Fruit fly (Drosophila melanogaster) whole organism, prepupa: ENCODE results near the gene CG2126.

ENCODE experiments used
- Blimp-1 ChIP-seq: fragments of 200-800 bp; sonication (Bioruptor generic); optimal IDR thresholded peaks from 3 replicates; lab custom pipeline; 2017; ENCODE audit warnings: missing biosample characterization, missing genetic modification characterization, mild to moderate bottlenecking, moderate library complexity, missing genetic modification reagents
- CG10631 ChIP-seq: fragments of 200-800 bp; sonication (Bioruptor generic); optimal IDR thresholded peaks from 2 replicates; lab custom pipeline; 2016; ENCODE audit warnings: missing biosample characterization, missing genetic modification characterization
- CG10669 ChIP-seq: fragments of 200-800 bp; sonication (Bioruptor generic); optimal IDR thresholded peaks from 3 replicates; lab custom pipeline; 2018; ENCODE audit warnings: missing biosample characterization, mild to moderate bottlenecking, missing genetic modification characterization, moderate library complexity
- CG11762 ChIP-seq: fragments of 200-800 bp; sonication (Bioruptor generic); optimal IDR thresholded peaks from 3 replicates; lab custom pipeline; 2016; ENCODE audit warnings: missing biosample characterization, missing genetic modification characterization; ENCODE audit not compliant: insufficient read depth
- CG11902 ChIP-seq: fragments of 200-800 bp; sonication (Bioruptor generic); optimal IDR thresholded peaks from 3 replicates; lab custom pipeline; 2016; ENCODE audit warnings: missing biosample characterization, missing genetic modification characterization
- CG15336 ChIP-seq: fragments of 200-800 bp; sonication (Bioruptor generic); IDR thresholded peaks from 2 replicates; pipeline ENCODE4 v1.3.6; 2022; ENCODE audit warnings: missing biosample characterization, missing genetic modification characterization
- CG1621 ChIP-seq: fragments of 200-800 bp; sonication (Bioruptor generic); optimal IDR thresholded peaks from 3 replicates; lab custom pipeline; 2018; ENCODE audit warnings: missing biosample characterization, mild to moderate bottlenecking, missing genetic modification characterization
- CG16779 ChIP-seq: fragments of 200-800 bp; sonication (Bioruptor generic); optimal IDR thresholded peaks from 3 replicates; lab custom pipeline; 2017; ENCODE audit warnings: missing biosample characterization, mild to moderate bottlenecking, missing genetic modification characterization
- CG3032 ChIP-seq: fragments of 200-800 bp; optimal IDR thresholded peaks from 2 replicates; lab custom pipeline; 2019; ENCODE audit warnings: missing biosample characterization, mild to moderate bottlenecking, missing genetic modification characterization, moderate library complexity
- CG31627 ChIP-seq: fragments of 200-800 bp; sonication (Bioruptor generic); optimal IDR thresholded peaks from 3 replicates; lab custom pipeline; 2016; ENCODE audit warnings: missing biosample characterization, missing genetic modification characterization
- CG32006 ChIP-seq: fragments of 200-800 bp; sonication (Bioruptor generic); optimal IDR thresholded peaks from 3 replicates; lab custom pipeline; 2017; ENCODE audit warnings: missing biosample characterization, mild to moderate bottlenecking, missing genetic modification characterization
- CG34406 ChIP-seq: fragments of 200-800 bp; sonication (Bioruptor generic); optimal IDR thresholded peaks from 3 replicates; lab custom pipeline; 2016; ENCODE audit warnings: missing biosample characterization, missing genetic modification characterization
- CG3919 ChIP-seq: fragments of 200-800 bp; sonication (Bioruptor generic); optimal IDR thresholded peaks from 3 replicates; lab custom pipeline; 2016; ENCODE audit warnings: missing biosample characterization, missing genetic modification characterization
- CG6163 ChIP-seq: fragments of 200-800 bp; sonication (Bioruptor generic); IDR thresholded peaks from 3 replicates; pipeline ENCODE4 v1.3.6; 2022; ENCODE audit warnings: missing biosample characterization, missing genetic modification characterization
- CG6276 ChIP-seq: fragments of 200-800 bp; sonication (Bioruptor generic); optimal IDR thresholded peaks from 2 replicates; lab custom pipeline; 2017; ENCODE audit warnings: missing biosample characterization, mild to moderate bottlenecking, missing genetic modification characterization
- CG6792 ChIP-seq: fragments of 200-800 bp; sonication (Bioruptor generic); optimal IDR thresholded peaks from 3 replicates; lab custom pipeline; 2016; ENCODE audit warnings: missing biosample characterization, missing genetic modification characterization
- CG6854 ChIP-seq: fragments of 200-800 bp; sonication (Bioruptor generic); optimal IDR thresholded peaks from 2 replicates; lab custom pipeline; 2017; ENCODE audit warnings: missing biosample characterization, mild to moderate bottlenecking, missing genetic modification characterization
- CG8319 ChIP-seq: fragments of 200-800 bp; sonication (Bioruptor generic); optimal IDR thresholded peaks from 3 replicates; lab custom pipeline; 2016; ENCODE audit warnings: missing biosample characterization, missing genetic modification characterization
- Eip78C ChIP-seq: fragments of 200-800 bp; sonication (Bioruptor generic); peaks from one replicate; lab custom pipeline; 2016; ENCODE audit warnings: missing biosample characterization, missing genetic modification characterization
- Eip93F ChIP-seq: fragments of 200-800 bp; sonication (Bioruptor generic); optimal IDR thresholded peaks from 2 replicates; lab custom pipeline; 2016; ENCODE audit warnings: missing biosample characterization, mild to moderate bottlenecking, missing genetic modification characterization
- Ets96B ChIP-seq: fragments of 200-800 bp; optimal IDR thresholded peaks from 2 replicates; lab custom pipeline; 2019; ENCODE audit warnings: missing biosample characterization, mild to moderate bottlenecking, missing genetic modification characterization, moderate library complexity
- Gug ChIP-seq: fragments of 200-800 bp; sonication (Bioruptor generic); IDR thresholded peaks from 2 replicates; pipeline ENCODE4 v1.3.6; 2022; ENCODE audit warnings: missing biosample characterization, missing genetic modification characterization
- Hr38 ChIP-seq: sonication (Bioruptor generic); optimal IDR thresholded peaks from 2 replicates; lab custom pipeline; 2016; ENCODE audit warnings: missing biosample characterization, missing genetic modification characterization
- Hr4 ChIP-seq: fragments of 200-800 bp; sonication (Bioruptor generic); optimal IDR thresholded peaks from 3 replicates; lab custom pipeline; 2016; ENCODE audit warnings: missing biosample characterization, missing genetic modification characterization
- Met ChIP-seq: fragments of 200-800 bp; sonication (Bioruptor generic); optimal IDR thresholded peaks from 3 replicates; lab custom pipeline; 2016; ENCODE audit warnings: missing biosample characterization, missing genetic modification characterization
- Smox ChIP-seq: fragments of 200-800 bp; sonication (Bioruptor generic); optimal IDR thresholded peaks from 3 replicates; lab custom pipeline; 2016; ENCODE audit warnings: missing biosample characterization, missing genetic modification characterization
- Sox102F ChIP-seq: fragments of 200-800 bp; sonication (Bioruptor generic); optimal IDR thresholded peaks from 2 replicates; lab custom pipeline; 2016; ENCODE audit warnings: missing biosample characterization, mild to moderate bottlenecking, missing genetic modification characterization
- Sox14 ChIP-seq: fragments of 200-800 bp; sonication (Bioruptor generic); optimal IDR thresholded peaks from 3 replicates; lab custom pipeline; 2016; ENCODE audit warnings: missing biosample characterization, missing genetic modification characterization
- Sox15 ChIP-seq: fragments of 200-800 bp; sonication (Bioruptor generic); optimal IDR thresholded peaks from 3 replicates; lab custom pipeline; 2016; ENCODE audit warnings: missing biosample characterization, missing genetic modification characterization
- achi ChIP-seq: fragments of 200-800 bp; sonication (Bioruptor generic); optimal IDR thresholded peaks from 3 replicates; lab custom pipeline; 2016; ENCODE audit warnings: missing biosample characterization, missing genetic modification characterization
- acj6 ChIP-seq: fragments of 200-800 bp; sonication (Bioruptor generic); optimal IDR thresholded peaks from 3 replicates; lab custom pipeline; 2016; ENCODE audit warnings: missing biosample characterization, missing genetic modification characterization
- cyc ChIP-seq: fragments of 200-800 bp; sonication (Bioruptor generic); optimal IDR thresholded peaks from 3 replicates; lab custom pipeline; 2016; ENCODE audit warnings: missing biosample characterization, missing genetic modification characterization
- dac ChIP-seq: fragments of 200-800 bp; sonication (Bioruptor generic); optimal IDR thresholded peaks from 2 replicates; lab custom pipeline; 2017; ENCODE audit warnings: missing biosample characterization, mild to moderate bottlenecking, missing genetic modification characterization
- eg ChIP-seq: fragments of 200-800 bp; sonication (Bioruptor generic); IDR thresholded peaks from 3 replicates; pipeline ENCODE4 v1.3.6; 2022; ENCODE audit warnings: missing biosample characterization, missing genetic modification characterization
- esn ChIP-seq: fragments of 200-800 bp; sonication (Bioruptor generic); optimal IDR thresholded peaks from 2 replicates; lab custom pipeline; 2016; ENCODE audit warnings: missing biosample characterization, mild to moderate bottlenecking, missing genetic modification characterization, moderate library complexity
- fd59A ChIP-seq: fragments of 200-800 bp; sonication (Bioruptor generic); optimal IDR thresholded peaks from 2 replicates; lab custom pipeline; 2017; ENCODE audit warnings: missing biosample characterization, mild to moderate bottlenecking, missing genetic modification characterization, missing genetic modification reagents
- fd85E ChIP-seq: fragments of 200-800 bp; sonication (Bioruptor generic); optimal IDR thresholded peaks from 3 replicates; lab custom pipeline; 2016; ENCODE audit warnings: missing biosample characterization, missing genetic modification characterization
- lz ChIP-seq: fragments of 200-800 bp; sonication (Bioruptor generic); optimal IDR thresholded peaks from 3 replicates; lab custom pipeline; 2016; ENCODE audit warnings: missing biosample characterization, missing genetic modification characterization
- net ChIP-seq: fragments of 200-800 bp; sonication (Bioruptor generic); optimal IDR thresholded peaks from 3 replicates; lab custom pipeline; 2016; ENCODE audit warnings: missing biosample characterization, missing genetic modification characterization
- pdm3 ChIP-seq: fragments of 200-800 bp; sonication (Bioruptor generic); optimal IDR thresholded peaks from 3 replicates; lab custom pipeline; 2016; ENCODE audit warnings: missing biosample characterization, missing genetic modification characterization
- spab ChIP-seq: fragments of 200-800 bp; sonication (Bioruptor generic); optimal IDR thresholded peaks from 2 replicates; lab custom pipeline; 2017; ENCODE audit warnings: missing biosample characterization, mild to moderate bottlenecking, missing genetic modification characterization, missing genetic modification reagents
- svp ChIP-seq: fragments of 200-800 bp; sonication (Bioruptor generic); peaks from one replicate; lab custom pipeline; 2016; ENCODE audit warnings: missing biosample characterization, missing genetic modification characterization
- vri ChIP-seq: fragments of 200-800 bp; sonication (Bioruptor generic); optimal IDR thresholded peaks from 3 replicates; lab custom pipeline; 2016; ENCODE audit warnings: missing biosample characterization, mild to moderate bottlenecking, missing genetic modification characterization

The CG2126 gene

dm6 chr3R:31767528-31767927, 8.9 kb downstream of the CG2126 start (continued):
- TF ChIP-seq esn (GFP tag; lab: Kevin White, UChicago) (peak; percentile 5), dac (GFP tag; lab: Kevin White, UChicago) (peak; percentile 28), acj6 (GFP tag; lab: Kevin White, UChicago) (peak; percentile 59), CG31627 (GFP tag; lab: Kevin White, UChicago) (no peak), cyc (GFP tag; lab: Kevin White, UChicago) (peak; percentile 7), Smox (no peak), net (GFP tag; lab: Kevin White, UChicago) (peak; percentile 32), eg (GFP tag; lab: Robert Waterston, UW) (no peak), Sox14 (GFP tag; lab: Kevin White, UChicago) (peak; percentile 4), pdm3 (GFP tag; lab: Kevin White, UChicago) (peak; percentile 52), CG11762 (GFP tag; lab: Kevin White, UChicago) (peak; percentile 36), CG32006 (GFP tag; lab: Kevin White, UChicago) (peak; percentile 82), fd85E (no peak)

- TF ChIP-seq spab (GFP tag; lab: Kevin White, UChicago) (no peak), CG3919 (no peak), Hr38 (GFP tag; lab: Kevin White, UChicago) (no peak)
Measured at dm6 chr3R:31765145-31765544, 11.3 kb downstream of the CG2126 start.

dm6 chr3R:31764672-31765071, 11.8 kb downstream of the CG2126 start, which contains the start of gene CG2150:
CG2150 (minus strand) TSS chr3R:31764772.
- TF ChIP-seq Hr38 (GFP tag; lab: Kevin White, UChicago) (no peak), Met (no peak), CG15336 (0 out of 2 replicates have a peak, but pooled peaks have one; percentile 19), CG6276 (peak; percentile 48), CG16779 (tag; lab: Kevin White, UChicago) (no peak), CG3919 (no peak), Ets96B (tag; lab: Kevin White, UChicago) (no peak), cyc (GFP tag; lab: Kevin White, UChicago) (no peak), eg (GFP tag; lab: Robert Waterston, UW) (peak; percentile 36; the same call in 1 of the 3 replicates), dac (GFP tag; lab: Kevin White, UChicago) (no peak)

- no peak for TF ChIP-seq fd85E
- peak; percentile 69 for TF ChIP-seq CG15336
- TF ChIP-seq CG6792 (GFP tag; lab: Kevin White, UChicago), result peak; percentile 72
- peak; percentile 79 for TF ChIP-seq CG3919
- peak; percentile 68 for TF ChIP-seq acj6 (GFP tag; lab: Kevin White, UChicago)
- TF ChIP-seq Gug (GFP tag; lab: Robert Waterston, UW), result peak; percentile 62
- no peak for TF ChIP-seq Hr38 (GFP tag; lab: Kevin White, UChicago)
- peak; percentile 95 for TF ChIP-seq Eip78C (GFP tag; lab: Kevin White, UChicago)
- TF ChIP-seq CG6163 (GFP tag; lab: Robert Waterston, UW), result peak; percentile 80; the same call in 2 of the 3 replicates
- TF ChIP-seq Sox14 (GFP tag; lab: Kevin White, UChicago), result peak; percentile 34
- TF ChIP-seq vri (GFP tag; lab: Kevin White, UChicago), result no peak
- TF ChIP-seq Hr4 (GFP tag; lab: Kevin White, UChicago), result peak; percentile 84
- peak; percentile 58 for TF ChIP-seq spab (GFP tag; lab: Kevin White, UChicago)
- TF ChIP-seq esn (GFP tag; lab: Kevin White, UChicago), result no peak
- no peak for TF ChIP-seq Blimp-1 (GFP tag; lab: Kevin White, UChicago)
- peak; percentile 68 for TF ChIP-seq pdm3 (GFP tag; lab: Kevin White, UChicago)
- TF ChIP-seq net (GFP tag; lab: Kevin White, UChicago), result peak; percentile 67
- TF ChIP-seq CG3032 (tag; lab: Kevin White, UChicago), result peak; percentile 69
- peak; percentile 68 for TF ChIP-seq CG11762 (GFP tag; lab: Kevin White, UChicago)
- no peak for TF ChIP-seq CG6854
- peak; percentile 81 for TF ChIP-seq CG32006 (GFP tag; lab: Kevin White, UChicago)
- peak; percentile 73 for TF ChIP-seq CG10669
- TF ChIP-seq CG10631, result peak; percentile 68
- peak; percentile 46 for TF ChIP-seq fd59A
- peak; percentile 57 for TF ChIP-seq Sox15 (GFP tag; lab: Kevin White, UChicago)
- no peak for TF ChIP-seq lz (GFP tag; lab: Kevin White, UChicago)
- TF ChIP-seq CG34406 (GFP tag; lab: Kevin White, UChicago), result peak; percentile 60
- peak; percentile 69 for TF ChIP-seq svp (GFP tag; lab: Kevin White, UChicago)
- peak; percentile 62 for TF ChIP-seq CG1621 (tag; lab: Kevin White, UChicago)
- peak; percentile 78 for TF ChIP-seq achi
- TF ChIP-seq CG8319 (GFP tag; lab: Kevin White, UChicago), result peak; percentile 31
- TF ChIP-seq Met, result no peak
- TF ChIP-seq cyc (GFP tag; lab: Kevin White, UChicago), result no peak
- peak; percentile 81 for TF ChIP-seq Ets96B (tag; lab: Kevin White, UChicago)
- TF ChIP-seq Eip93F (GFP tag; lab: Kevin White, UChicago), result no peak
- TF ChIP-seq CG11902 (GFP tag; lab: Kevin White, UChicago), result peak; percentile 45
- TF ChIP-seq Sox102F (GFP tag; lab: Kevin White, UChicago), result peak; percentile 24
Measured at dm6 chr3R:31762672-31763071, 13.8 kb downstream of the CG2126 start.
